Worm (Caenorhabditis elegans) whole organism, young adult: ENCODE data around the gene F59A6.11.

Experiments used
- B0035.1 ChIP-seq: sonication (generic microtip); optimal IDR thresholded peaks from 2 replicates; lab custom pipeline; 2016; ENCODE audit warnings: missing genetic modification characterization, mild to moderate bottlenecking, missing compliant biosample characterization, missing genotype, missing genetic modification reagents
- B0261.1 ChIP-seq: sonication (generic microtip); optimal IDR thresholded peaks from 2 replicates; lab custom pipeline; 2016; ENCODE audit warnings: mild to moderate bottlenecking, missing genetic modification characterization, moderate library complexity, missing compliant biosample characterization
- C17E4.6 ChIP-seq: fragments of 200-800 bp; sonication (Bioruptor generic); IDR thresholded peaks from 2 replicates; pipeline ENCODE4 v1.3.6; 2022; ENCODE audit warnings: missing genetic modification reagents, missing genetic modification characterization, missing compliant biosample characterization
- D2030.7 ChIP-seq: fragments of 200-800 bp; sonication (Bioruptor generic); IDR thresholded peaks from 2 replicates; pipeline ENCODE4 v1.3.6; 2022; ENCODE audit warnings: missing genetic modification reagents, missing genetic modification characterization, missing compliant biosample characterization
- F37B4.10 ChIP-seq: fragments of 200-800 bp; sonication (Bioruptor generic); IDR thresholded peaks from 2 replicates; pipeline ENCODE4 v1.3.6; 2022; ENCODE audit warnings: missing genetic modification characterization, missing compliant biosample characterization
- F57A8.1 ChIP-seq: fragments of 200-800 bp; sonication (Bioruptor generic); optimal IDR thresholded peaks from 2 replicates; lab custom pipeline; 2018; ENCODE audit warnings: mild to moderate bottlenecking, missing genetic modification characterization, moderate library complexity, missing compliant biosample characterization
- Y53G8AR.9 ChIP-seq: fragments of 200-800 bp; sonication (Bioruptor generic); conservative IDR thresholded peaks from 2 replicates; pipeline ENCODE4 v1.3.6; 2022; ENCODE audit warnings: missing genetic modification reagents, missing genetic modification characterization, missing compliant biosample characterization
- ZK185.1 ChIP-seq: sonication (generic microtip); optimal IDR thresholded peaks from 2 replicates; lab custom pipeline; 2016; ENCODE audit warnings: mild to moderate bottlenecking, missing genetic modification characterization, missing compliant biosample characterization; ENCODE audit not compliant: poor library complexity, severe bottlenecking
- attf-6 ChIP-seq: fragments of 200-800 bp; sonication (Bioruptor generic); IDR thresholded peaks from 2 replicates; pipeline ENCODE4 v1.3.6; 2022; ENCODE audit warnings: missing genetic modification reagents, missing genetic modification characterization, missing compliant biosample characterization
- bed-1 ChIP-seq: fragments of 200-800 bp; sonication (Bioruptor generic); IDR thresholded peaks from 2 replicates; pipeline ENCODE4 v1.3.6; 2022; ENCODE audit warnings: missing genetic modification reagents, missing genetic modification characterization, missing compliant biosample characterization
- ccch-3 ChIP-seq: fragments of 200-800 bp; sonication (Bioruptor generic); optimal IDR thresholded peaks from 2 replicates; lab custom pipeline; 2018; ENCODE audit warnings: mild to moderate bottlenecking, missing genetic modification characterization, missing compliant biosample characterization
- cebp-1 ChIP-seq, 2 experiments: fragments of 200-800 bp in 1 of 2; sonication (Bioruptor generic) in 1 of 2; sonication (generic microtip) in 1 of 2; IDR thresholded peaks in 1 of 2; optimal IDR thresholded peaks in 1 of 2; 2 replicates each; pipeline versions ENCODE4 v1.3.6 to Lab custom; 2017 to 2022; ENCODE audit warnings: missing compliant biosample characterization in 2 of 2, missing genetic modification characterization in 2 of 2, mild to moderate bottlenecking in 1 of 2, missing genetic modification reagents in 1 of 2, moderate library complexity in 1 of 2
- ceh-79 ChIP-seq: sonication (generic microtip); optimal IDR thresholded peaks from 2 replicates; lab custom pipeline; 2017; ENCODE audit warnings: mild to moderate bottlenecking, missing genetic modification characterization, missing compliant biosample characterization
- ceh-91 ChIP-seq: fragments of 200-800 bp; sonication (Bioruptor generic); IDR thresholded peaks from 2 replicates; pipeline ENCODE4 v1.3.6; 2022; ENCODE audit warnings: missing genetic modification reagents, missing genetic modification characterization, missing compliant biosample characterization
- die-1 ChIP-seq: sonication (generic microtip); optimal IDR thresholded peaks from 2 replicates; lab custom pipeline; 2016; ENCODE audit warnings: missing genotype, mild to moderate bottlenecking, missing genetic modification characterization, missing compliant biosample characterization
- gei-17 ChIP-seq: fragments of 200-800 bp; sonication (Bioruptor generic); optimal IDR thresholded peaks from 2 replicates; lab custom pipeline; 2018; ENCODE audit warnings: mild to moderate bottlenecking, missing genetic modification characterization, missing compliant biosample characterization
- him-1 ChIP-seq: sonication (generic microtip); optimal IDR thresholded peaks from 2 replicates; lab custom pipeline; 2016; ENCODE audit warnings: missing genotype, missing genetic modification reagents, missing genetic modification characterization, missing compliant biosample characterization
- hsf-1 ChIP-seq: fragments of 200-800 bp; sonication (Bioruptor generic); IDR thresholded peaks from 2 replicates; pipeline ENCODE4 v1.3.6; 2022; ENCODE audit warnings: missing genetic modification reagents, missing genetic modification characterization, missing compliant biosample characterization
- lag-1 ChIP-seq: fragments of 200-800 bp; sonication (Bioruptor generic); IDR thresholded peaks from 2 replicates; pipeline ENCODE4 v1.3.6; 2022; ENCODE audit warnings: missing genetic modification reagents, missing genetic modification characterization, missing compliant biosample characterization
- lsl-1 ChIP-seq: fragments of 200-800 bp; sonication (Bioruptor generic); optimal IDR thresholded peaks from 2 replicates; lab custom pipeline; 2018; ENCODE audit warnings: mild to moderate bottlenecking, missing genetic modification characterization, moderate library complexity, missing compliant biosample characterization
- madf-10 ChIP-seq: sonication (generic microtip); optimal IDR thresholded peaks from 2 replicates; lab custom pipeline; 2016; ENCODE audit warnings: mild to moderate bottlenecking, missing genetic modification characterization, missing compliant biosample characterization
- mes-4 ChIP-seq: sonication (generic microtip); optimal IDR thresholded peaks from 2 replicates; lab custom pipeline; 2016; ENCODE audit warnings: missing genotype, missing genetic modification characterization, missing compliant biosample characterization
- nfya-1 ChIP-seq: sonication (generic microtip); optimal IDR thresholded peaks from 2 replicates; lab custom pipeline; 2017; ENCODE audit warnings: antibody characterized with exemption, missing compliant biosample characterization, missing genetic modification characterization, borderline replicate concordance; ENCODE audit not compliant: insufficient read depth
- nfyb-1 ChIP-seq: fragments of 200-800 bp; sonication (Bioruptor generic); IDR thresholded peaks from 2 replicates; pipeline ENCODE4 v1.3.6; 2022; ENCODE audit warnings: missing genetic modification reagents, missing genetic modification characterization, missing compliant biosample characterization
- nhr-179 ChIP-seq: sonication (generic microtip); optimal IDR thresholded peaks from 2 replicates; lab custom pipeline; 2016; ENCODE audit warnings: mild to moderate bottlenecking, missing genetic modification characterization, missing compliant biosample characterization
- nhr-80 ChIP-seq: sonication (generic microtip); optimal IDR thresholded peaks from 2 replicates; lab custom pipeline; 2016; ENCODE audit warnings: missing genetic modification characterization, missing compliant biosample characterization
- nhr-90 ChIP-seq: sonication (generic microtip); optimal IDR thresholded peaks from 2 replicates; lab custom pipeline; 2016; ENCODE audit warnings: missing genotype, mild to moderate bottlenecking, missing genetic modification characterization, missing compliant biosample characterization
- pbrm-1 ChIP-seq: fragments of 200-800 bp; sonication (Bioruptor generic); IDR thresholded peaks from 2 replicates; pipeline ENCODE4 v1.3.6; 2022; ENCODE audit warnings: missing genetic modification reagents, missing genetic modification characterization, missing compliant biosample characterization
- pha-4 ChIP-seq: fragments of 150-350 bp; sonication (generic microtip); optimal IDR thresholded peaks from 2 replicates; lab custom pipeline; 2014; ENCODE audit warnings: missing biosample characterization, missing genetic modification reagents, missing genetic modification characterization
- rec-8 ChIP-seq, 2 experiments: sonication (generic microtip); optimal IDR thresholded peaks; 2 replicates each; lab custom pipeline; 2016; ENCODE audit warnings: mild to moderate bottlenecking in 2 of 2, missing genetic modification characterization in 2 of 2, missing genetic modification reagents in 2 of 2, missing genotype in 2 of 2, missing biosample characterization in 1 of 2, missing compliant biosample characterization in 1 of 2, moderate library complexity in 1 of 2
- rpc-1 ChIP-seq, 2 experiments: fragments of 150-350 bp in 1 of 2; sonication (generic microtip) in 1 of 2; optimal IDR thresholded peaks; 2 replicates each; lab custom pipeline; 2014 to 2018; ENCODE audit warnings: missing biosample characterization in 1 of 2, missing genetic modification characterization in 1 of 2, missing genetic modification reagents in 1 of 2, missing genotype in 1 of 2
- snpc-4 ChIP-seq, 5 experiments: fragments of 150-350 bp in 1 of 5; sonication (generic microtip) in 4 of 5; optimal IDR thresholded peaks; 2 replicates each; lab custom pipeline; 2014 to 2018; ENCODE audit warnings: missing genetic modification characterization in 5 of 5, missing biosample characterization in 3 of 5, antibody characterized with exemption in 2 of 5, mild to moderate bottlenecking in 2 of 5, missing compliant biosample characterization in 2 of 5, missing genotype in 2 of 5, moderate library complexity in 2 of 5, missing genetic modification reagents in 1 of 5
- zfh-2 ChIP-seq: fragments of 200-800 bp; sonication (Bioruptor generic); conservative IDR thresholded peaks from 2 replicates; pipeline ENCODE4 v1.3.6; 2022; ENCODE audit warnings: missing genetic modification reagents, missing genetic modification characterization, missing compliant biosample characterization
- ztf-22 ChIP-seq: fragments of 200-800 bp; sonication (Bioruptor generic); optimal IDR thresholded peaks from 2 replicates; lab custom pipeline; 2018; ENCODE audit warnings: mild to moderate bottlenecking, missing genetic modification characterization, moderate library complexity, missing compliant biosample characterization
- ztf-28 ChIP-seq: fragments of 200-800 bp; sonication (Bioruptor generic); IDR thresholded peaks from 2 replicates; pipeline ENCODE4 v1.3.6; 2022; ENCODE audit warnings: missing genetic modification reagents, missing genetic modification characterization, missing compliant biosample characterization
- ztf-6 ChIP-seq: fragments of 200-800 bp; sonication (Bioruptor generic); IDR thresholded peaks from 2 replicates; pipeline ENCODE4 v1.3.6; 2022; ENCODE audit warnings: missing genetic modification reagents, missing genetic modification characterization, missing compliant biosample characterization

Gene F59A6.11

DNA sequence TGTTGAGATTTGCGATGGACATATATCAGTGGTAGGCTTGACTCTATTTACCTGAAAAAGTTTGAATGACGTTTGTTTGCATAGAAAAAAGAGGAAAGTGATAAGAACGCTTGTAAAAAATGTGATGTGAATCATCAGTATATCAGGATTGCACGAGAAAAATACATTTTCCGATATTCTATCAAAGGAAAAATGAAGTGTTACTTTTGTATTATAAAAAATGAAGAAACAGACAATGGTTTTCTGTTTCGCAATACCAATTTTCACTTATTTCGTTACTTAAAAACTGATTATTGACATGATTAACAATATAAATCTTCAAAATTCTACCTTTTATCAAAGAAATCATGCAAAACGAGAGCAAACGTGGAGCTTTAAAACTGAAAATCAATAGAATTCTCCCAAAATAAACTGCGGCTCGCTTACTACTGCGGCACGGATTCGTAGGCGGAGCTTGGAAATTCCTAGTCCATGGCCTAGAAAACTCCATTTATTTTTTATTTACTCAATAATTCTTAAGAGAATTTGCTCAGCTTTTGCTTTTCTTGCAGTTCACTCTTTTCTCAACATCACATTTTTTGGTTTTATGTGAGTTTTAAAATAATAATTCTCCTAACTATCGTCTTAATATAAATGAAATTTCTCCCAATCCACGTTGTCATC is 4.9 kb downstream of the F59A6.11 start, which contains the start of the genes eif-1 and vps-24 (continued):
- TF ChIP-seq ztf-22 (GFP tag; lab: Kevin White, UChicago) (no peak), ceh-79 (tag; lab: Kevin White, UChicago) (no peak), madf-10 (tag; lab: Kevin White, UChicago) (no peak), snpc-4 (GFP tag; optimal IDR thresholded peaks at IDR 0.05; lab: Kevin White, UChicago) (no peak), snpc-4 (tag; optimal IDR thresholded peaks at IDR 0.05; lab: Kevin White, UChicago) (peak in 2 of 4 experiments; percentile 14), pha-4 (tag; lab: Kevin White, UChicago) (no peak), attf-6 (GFP tag; lab: Robert Waterston, UW) (no peak), die-1 (no peak), Y53G8AR.9 (GFP tag; lab: Robert Waterston, UW) (no peak), F37B4.10 (GFP tag; lab: Robert Waterston, UW) (no peak), bed-1 (no peak), lag-1 (GFP tag; lab: Robert Waterston, UW) (no peak), rpc-1 (optimal IDR thresholded peaks at IDR 0.05; lab: Kevin White, UChicago) (no peak), rpc-1 (tag; optimal IDR thresholded peaks at IDR 0.05; lab: Kevin White, UChicago) (no peak), B0035.1 (no peak), ccch-3 (GFP tag; lab: Kevin White, UChicago) (no peak), mes-4 (tag; lab: Kevin White, UChicago) (no peak), ZK185.1 (no peak), hsf-1 (GFP tag; lab: Robert Waterston, UW) (no peak), cebp-1 (GFP tag; IDR thresholded peaks at IDR 0.05; lab: Robert Waterston, UW) (no peak), cebp-1 (tag; optimal IDR thresholded peaks at IDR 0.05; lab: Kevin White, UChicago) (peak; percentile 45), ceh-91 (GFP tag; lab: Robert Waterston, UW) (no peak), nhr-179 (tag; lab: Kevin White, UChicago) (no peak), B0261.1 (tag; lab: Kevin White, UChicago) (no peak), nfya-1 (tag; lab: Kevin White, UChicago) (no peak), C17E4.6 (GFP tag; lab: Robert Waterston, UW) (no peak), nfyb-1 (GFP tag; lab: Robert Waterston, UW) (no peak), gei-17 (GFP tag; lab: Kevin White, UChicago) (no peak), ztf-6 (GFP tag; lab: Robert Waterston, UW) (no peak; the same call in 1 of the 2 replicates), lsl-1 (GFP tag; lab: Kevin White, UChicago) (peak; percentile 48), nhr-90 (tag; lab: Kevin White, UChicago) (no peak), pbrm-1 (GFP tag; lab: Robert Waterston, UW) (no peak; the same call in 1 of the 2 replicates), D2030.7 (GFP tag; lab: Robert Waterston, UW) (no peak), him-1 (tag; lab: Kevin White, UChicago) (no peak), rec-8 (tag; optimal IDR thresholded peaks at IDR 0.05; lab: Kevin White, UChicago) (no peak), nhr-80 (peak; percentile 26), ztf-28 (GFP tag; lab: Robert Waterston, UW) (no peak), F57A8.1 (GFP tag; lab: Kevin White, UChicago) (no peak), zfh-2 (GFP tag; lab: Robert Waterston, UW) (no peak)
